Fruit fly (Drosophila melanogaster) whole organism, embryonic: ENCODE data around the gene Zasp66.
A peak's percentile ranks its signal among the peaks of the same experiment; 100 is the strongest.

ENCODE experiments used
- Abd-B ChIP-seq: fragments of 200-800 bp; sonication (Bioruptor generic); optimal IDR thresholded peaks from 2 replicates; lab custom pipeline; 2018; ENCODE audit warnings: missing biosample characterization, mild to moderate bottlenecking, missing genetic modification characterization, moderate library complexity
- Bteb2 ChIP-seq: fragments of 200-800 bp; sonication (Bioruptor generic); optimal IDR thresholded peaks from 2 replicates; lab custom pipeline; 2016; ENCODE audit warnings: missing biosample characterization, missing genetic modification characterization
- CG10543 ChIP-seq: fragments of 200-800 bp; sonication (Bioruptor generic); optimal IDR thresholded peaks from 3 replicates; lab custom pipeline; 2017; ENCODE audit warnings: missing biosample characterization, mild to moderate bottlenecking, missing genetic modification characterization, moderate library complexity
- CG11723 ChIP-seq: fragments of 200-800 bp; sonication (Bioruptor generic); optimal IDR thresholded peaks from 2 replicates; lab custom pipeline; 2017; ENCODE audit warnings: missing biosample characterization, mild to moderate bottlenecking, missing genetic modification characterization
- CG1233 ChIP-seq: fragments of 200-800 bp; sonication (Bioruptor generic); optimal IDR thresholded peaks from 4 replicates; lab custom pipeline; 2018; ENCODE audit warnings: missing biosample characterization, mild to moderate bottlenecking, missing genetic modification characterization
- CG15011 ChIP-seq: fragments of 200-800 bp; sonication (Bioruptor generic); optimal IDR thresholded peaks from 3 replicates; lab custom pipeline; 2018; ENCODE audit warnings: missing biosample characterization, mild to moderate bottlenecking, missing genetic modification characterization
- CG15269 ChIP-seq: fragments of 200-800 bp; sonication (Bioruptor generic); optimal IDR thresholded peaks from 2 replicates; lab custom pipeline; 2018; ENCODE audit warnings: missing biosample characterization, mild to moderate bottlenecking, missing genetic modification characterization, moderate library complexity
- CG1603 ChIP-seq: fragments of 200-800 bp; sonication (Bioruptor generic); optimal IDR thresholded peaks from 2 replicates; lab custom pipeline; 2019; ENCODE audit warnings: missing biosample characterization, mild to moderate bottlenecking, missing genetic modification characterization, moderate library complexity
- CG16779 ChIP-seq: fragments of 200-800 bp; sonication (Bioruptor generic); IDR thresholded peaks from 2 replicates; pipeline ENCODE4 v1.3.6; 2022; ENCODE audit warnings: missing biosample characterization, missing genetic modification characterization
- CG17359 ChIP-seq: fragments of 200-800 bp; sonication (Bioruptor generic); optimal IDR thresholded peaks from 3 replicates; lab custom pipeline; 2018; ENCODE audit warnings: missing biosample characterization, mild to moderate bottlenecking, missing genetic modification characterization, moderate library complexity
- CG17361 ChIP-seq: fragments of 200-800 bp; sonication (Bioruptor generic); IDR thresholded peaks from 3 replicates; pipeline ENCODE4 v1.3.6; 2022; ENCODE audit warnings: missing biosample characterization, missing genetic modification characterization
- CG18599 ChIP-seq: fragments of 200-800 bp; sonication (Bioruptor generic); optimal IDR thresholded peaks from 3 replicates; lab custom pipeline; 2017; ENCODE audit warnings: missing biosample characterization, missing genetic modification characterization, mild to moderate bottlenecking, moderate library complexity, missing genetic modification reagents
- CG30431 ChIP-seq: fragments of 200-800 bp; sonication (Bioruptor generic); optimal IDR thresholded peaks from 2 replicates; lab custom pipeline; 2017; ENCODE audit warnings: missing biosample characterization, missing genetic modification characterization
- CG34422 ChIP-seq: fragments of 200-800 bp; sonication (Bioruptor generic); IDR thresholded peaks from 3 replicates; pipeline ENCODE4 v1.3.6; 2022; ENCODE audit warnings: missing biosample characterization, missing genetic modification characterization
- CG4404 ChIP-seq: fragments of 200-800 bp; sonication (Bioruptor generic); IDR thresholded peaks from 2 replicates; pipeline ENCODE4 v1.3.6; 2022; ENCODE audit warnings: missing biosample characterization, missing genetic modification characterization
- CG8089 ChIP-seq: fragments of 200-800 bp; sonication (Bioruptor generic); optimal IDR thresholded peaks from 3 replicates; lab custom pipeline; 2016; ENCODE audit warnings: missing biosample characterization, missing genetic modification characterization
- CG8765 ChIP-seq: fragments of 200-800 bp; sonication (Bioruptor generic); IDR thresholded peaks from 2 replicates; pipeline ENCODE4 v1.3.6; 2022; ENCODE audit warnings: missing biosample characterization, missing genetic modification characterization
- CG9215 ChIP-seq: fragments of 200-800 bp; sonication (Bioruptor generic); IDR thresholded peaks from 2 replicates; pipeline ENCODE4 v1.3.6; 2022; ENCODE audit warnings: missing biosample characterization, missing genetic modification characterization
- CTCF ChIP-seq: fragments of 200-800 bp; sonication (Bioruptor generic); optimal IDR thresholded peaks from 2 replicates; lab custom pipeline; 2017; ENCODE audit warnings: missing biosample characterization, mild to moderate bottlenecking, missing genetic modification characterization, moderate library complexity
- D19B ChIP-seq: fragments of 200-800 bp; sonication (Bioruptor generic); optimal IDR thresholded peaks from 2 replicates; lab custom pipeline; 2017; ENCODE audit warnings: missing biosample characterization, mild to moderate bottlenecking, missing genetic modification characterization
- Fer3 ChIP-seq: fragments of 200-800 bp; sonication (Bioruptor generic); optimal IDR thresholded peaks from 2 replicates; lab custom pipeline; 2018; ENCODE audit warnings: missing biosample characterization, mild to moderate bottlenecking, missing genetic modification characterization, moderate library complexity
- HHEX ChIP-seq: fragments of 200-800 bp; sonication (Bioruptor generic); optimal IDR thresholded peaks from 3 replicates; lab custom pipeline; 2017; ENCODE audit warnings: missing biosample characterization, mild to moderate bottlenecking, missing genetic modification characterization, missing genetic modification reagents
- HLH54F ChIP-seq: fragments of 200-800 bp; sonication (Bioruptor generic); optimal IDR thresholded peaks from 3 replicates; lab custom pipeline; 2016; ENCODE audit warnings: missing biosample characterization, missing genetic modification characterization
- Hey ChIP-seq: fragments of 200-800 bp; sonication (Bioruptor generic); optimal IDR thresholded peaks from 3 replicates; lab custom pipeline; 2018; ENCODE audit warnings: missing biosample characterization, mild to moderate bottlenecking, missing genetic modification characterization
- Hr3 ChIP-seq: fragments of 200-800 bp; sonication (Bioruptor generic); optimal IDR thresholded peaks from 3 replicates; lab custom pipeline; 2016; ENCODE audit warnings: missing biosample characterization, missing genetic modification characterization
- Lhr ChIP-seq: fragments of 200-800 bp; sonication (Bioruptor generic); optimal IDR thresholded peaks from 3 replicates; lab custom pipeline; 2017; ENCODE audit warnings: mild to moderate bottlenecking, missing biosample characterization, missing genetic modification reagents, missing genetic modification characterization
- NC2β ChIP-seq: fragments of 200-800 bp; sonication (Bioruptor generic); optimal IDR thresholded peaks from 2 replicates; lab custom pipeline; 2016; ENCODE audit warnings: missing biosample characterization, missing genetic modification characterization
- Nf-YB ChIP-seq: fragments of 200-800 bp; sonication (Bioruptor generic); optimal IDR thresholded peaks from 3 replicates; lab custom pipeline; 2019; ENCODE audit warnings: missing biosample characterization, mild to moderate bottlenecking, missing genetic modification characterization, moderate library complexity
- Rfx ChIP-seq: fragments of 200-800 bp; sonication (Bioruptor generic); IDR thresholded peaks from 2 replicates; pipeline ENCODE4 v1.3.6; 2022; ENCODE audit warnings: missing biosample characterization, missing genetic modification characterization
- Usf ChIP-seq: fragments of 200-800 bp; sonication (Bioruptor generic); optimal IDR thresholded peaks from 2 replicates; lab custom pipeline; 2017; ENCODE audit warnings: missing genotype, missing biosample characterization, missing genetic modification characterization
- bowl ChIP-seq: fragments of 200-800 bp; sonication (Bioruptor generic); IDR thresholded peaks from 2 replicates; pipeline ENCODE4 v1.3.6; 2022; ENCODE audit warnings: missing biosample characterization, missing genetic modification characterization
- chinmo ChIP-seq: fragments of 200-800 bp; sonication (Bioruptor generic); IDR thresholded peaks from 4 replicates; pipeline ENCODE4 v1.3.6; 2022; ENCODE audit warnings: missing biosample characterization, missing genetic modification characterization; ENCODE audit not compliant: partially characterized antibody
- ci ChIP-seq: fragments of 200-800 bp; sonication (Bioruptor generic); IDR thresholded peaks from 3 replicates; pipeline ENCODE4 v1.3.6; 2022; ENCODE audit warnings: missing biosample characterization, missing genetic modification characterization
- danr ChIP-seq: fragments of 200-800 bp; sonication (Bioruptor generic); IDR thresholded peaks from 2 replicates; pipeline ENCODE4 v1.3.6; 2022; ENCODE audit warnings: missing biosample characterization, missing genetic modification characterization
- dm ChIP-seq: fragments of 200-800 bp; sonication (Bioruptor generic); optimal IDR thresholded peaks from 3 replicates; lab custom pipeline; 2016; ENCODE audit warnings: missing biosample characterization, missing genetic modification characterization
- dmrt99B ChIP-seq: fragments of 200-800 bp; sonication (Bioruptor generic); optimal IDR thresholded peaks from 2 replicates; lab custom pipeline; 2018; ENCODE audit warnings: missing biosample characterization, mild to moderate bottlenecking, missing genetic modification characterization, moderate library complexity
- emc ChIP-seq: fragments of 200-800 bp; sonication (Bioruptor generic); optimal IDR thresholded peaks from 2 replicates; lab custom pipeline; 2016; ENCODE audit warnings: missing biosample characterization, missing genetic modification characterization
- fd3F ChIP-seq: fragments of 200-800 bp; sonication (Bioruptor generic); optimal IDR thresholded peaks from 2 replicates; lab custom pipeline; 2018; ENCODE audit warnings: missing biosample characterization, mild to moderate bottlenecking, missing genetic modification characterization, moderate library complexity
- gsb ChIP-seq: fragments of 200-800 bp; sonication (Bioruptor generic); IDR thresholded peaks from 2 replicates; pipeline ENCODE4 v1.3.6; 2022; ENCODE audit warnings: missing biosample characterization, missing genetic modification characterization
- h ChIP-seq: fragments of >200 bp; optimal IDR thresholded peaks from 2 replicates; lab custom pipeline; 2017
- insv ChIP-seq, 2 experiments: fragments of 200-800 bp; sonication (Bioruptor generic); optimal IDR thresholded peaks; 3 replicates each; lab custom pipeline; 2016 to 2018; ENCODE audit warnings: missing biosample characterization in 2 of 2, missing genetic modification characterization in 2 of 2
- jing ChIP-seq: fragments of 200-800 bp; sonication (Bioruptor generic); optimal IDR thresholded peaks from 2 replicates; lab custom pipeline; 2018; ENCODE audit warnings: missing biosample characterization, mild to moderate bottlenecking, missing genetic modification characterization
- ken ChIP-seq: fragments of 200-800 bp; sonication (Bioruptor generic); IDR thresholded peaks from 3 replicates; pipeline ENCODE4 v1.3.6; 2022; ENCODE audit warnings: missing biosample characterization, missing genetic modification characterization
- luna ChIP-seq: fragments of 200-800 bp; sonication (Bioruptor generic); optimal IDR thresholded peaks from 2 replicates; lab custom pipeline; 2016; ENCODE audit warnings: missing biosample characterization, missing genetic modification characterization
- mirr ChIP-seq: fragments of 200-800 bp; sonication (Bioruptor generic); optimal IDR thresholded peaks from 3 replicates; lab custom pipeline; 2018; ENCODE audit warnings: missing biosample characterization, mild to moderate bottlenecking, missing genetic modification characterization
- pfk ChIP-seq: fragments of 200-800 bp; sonication (Bioruptor generic); optimal IDR thresholded peaks from 2 replicates; lab custom pipeline; 2018; ENCODE audit warnings: missing biosample characterization, mild to moderate bottlenecking, missing genetic modification characterization, moderate library complexity
- sim ChIP-seq: fragments of 200-800 bp; sonication (Bioruptor generic); IDR thresholded peaks from 2 replicates; pipeline ENCODE4 v1.3.6; 2022; ENCODE audit warnings: missing biosample characterization, missing genetic modification characterization
- tna ChIP-seq: fragments of 200-800 bp; sonication (Bioruptor generic); IDR thresholded peaks from 2 replicates; pipeline ENCODE4 v1.3.6; 2022; ENCODE audit warnings: missing biosample characterization, missing genetic modification characterization; ENCODE audit not compliant: partially characterized antibody
- twi ChIP-seq: fragments of 200-800 bp; optimal IDR thresholded peaks from 2 replicates; lab custom pipeline; 2019; ENCODE audit warnings: missing biosample characterization, mild to moderate bottlenecking, missing genetic modification characterization, moderate library complexity
- vfl ChIP-seq: fragments of 200-800 bp; sonication (Bioruptor generic); optimal IDR thresholded peaks from 2 replicates; lab custom pipeline; 2016; ENCODE audit warnings: missing biosample characterization, missing genetic modification characterization
- yki ChIP-seq: fragments of >200 bp; optimal IDR thresholded peaks from 3 replicates; lab custom pipeline; 2018

The Zasp66 gene

dm6 chr3L:8600752-8601433, 23.3 kb upstream of the Zasp66 start, which contains the start of the genes Nelf-E and RpL14 (continued):
- TF ChIP-seq Hr3 (GFP tag; lab: Kevin White, UChicago), result peak; percentile 85
- TF ChIP-seq CG1603 (tag; lab: Kevin White, UChicago), result peak; percentile 98
- TF ChIP-seq CG1233, result peak; percentile 97
- TF ChIP-seq fd3F (GFP tag; lab: Kevin White, UChicago), result peak; percentile 91
- peak; percentile 96 for TF ChIP-seq Bteb2 (GFP tag; lab: Kevin White, UChicago)
- peak; percentile 95 for TF ChIP-seq emc (GFP tag; lab: Kevin White, UChicago)
- TF ChIP-seq CG16779 (GFP tag; lab: Robert Waterston, UW), result peak; percentile 97
- peak; percentile 69 for TF ChIP-seq danr
- no peak for TF ChIP-seq h (lab: Kevin White, UChicago)
- TF ChIP-seq CG10543, result peak; percentile 97
- peak; percentile 97 for TF ChIP-seq CG18599
- TF ChIP-seq jing (GFP tag; lab: Kevin White, UChicago), result peak; percentile 82
- TF ChIP-seq CG11723 (GFP tag; lab: Kevin White, UChicago), result peak; percentile 93
- TF ChIP-seq dmrt99B, result peak; percentile 86
- TF ChIP-seq pfk (GFP tag; lab: Kevin White, UChicago), result peak; percentile 85
- peak; percentile 94 for TF ChIP-seq CG15011 (GFP tag; lab: Kevin White, UChicago)
- peak; percentile 96 for TF ChIP-seq CG8089
- peak; percentile 86 for TF ChIP-seq D19B (GFP tag; lab: Kevin White, UChicago)
- TF ChIP-seq CG30431 (GFP tag; lab: Kevin White, UChicago), result peak; percentile 81
- TF ChIP-seq mirr (GFP tag; lab: Kevin White, UChicago), result peak; percentile 99
- TF ChIP-seq Abd-B, result peak; percentile 66
- TF ChIP-seq vfl (GFP tag; lab: Kevin White, UChicago), result peak; percentile 91
- TF ChIP-seq CG8765, result peak; percentile 76
- peak; percentile 94 for TF ChIP-seq Hey (tag; lab: Kevin White, UChicago)
- TF ChIP-seq CG17359, result peak; percentile 96
- TF ChIP-seq CG9215 (GFP tag; lab: Robert Waterston, UW), result peak; percentile 77
- peak; percentile 86 for TF ChIP-seq sim (GFP tag; lab: Robert Waterston, UW)
- TF ChIP-seq luna (GFP tag; lab: Kevin White, UChicago), result peak; percentile 96
- TF ChIP-seq yki, result no peak
- TF ChIP-seq CG17361 (GFP tag; lab: Robert Waterston, UW), result peak; percentile 12; the same call in 1 of the 3 replicates
- TF ChIP-seq CTCF, result peak; percentile 70
- TF ChIP-seq gsb (GFP tag; lab: Robert Waterston, UW), result peak; percentile 82
- TF ChIP-seq ci (GFP tag; lab: Robert Waterston, UW), result peak; percentile 99
- TF ChIP-seq chinmo (GFP tag; lab: Robert Waterston, UW), result no peak
- peak; percentile 73 for TF ChIP-seq CG4404 (GFP tag; lab: Robert Waterston, UW)
- peak; percentile 93 for TF ChIP-seq CG34422 (GFP tag; lab: Robert Waterston, UW)
- peak; percentile 86 for TF ChIP-seq twi (tag; lab: Kevin White, UChicago)
- peak; percentile 96 for TF ChIP-seq Lhr
- peak; percentile 86 for TF ChIP-seq Usf (GFP tag; lab: Kevin White, UChicago)
- TF ChIP-seq CG15269 (tag; lab: Kevin White, UChicago), result peak; percentile 89
- peak; percentile 98 for TF ChIP-seq Rfx (GFP tag; lab: Robert Waterston, UW)
- peak; percentile 96 for TF ChIP-seq HLH54F (GFP tag; lab: Kevin White, UChicago)
- TF ChIP-seq HHEX, result peak; percentile 98
- peak; percentile 95 for TF ChIP-seq Fer3 (tag; lab: Kevin White, UChicago)
- TF ChIP-seq NC2β (GFP tag; lab: Kevin White, UChicago), result peak; percentile 100
- peak in 1 of 2 experiments; percentile 83 for TF ChIP-seq insv (GFP tag; optimal IDR thresholded peaks at IDR 0.05; lab: Kevin White, UChicago)
- peak; percentile 95 for TF ChIP-seq ken (GFP tag; lab: Robert Waterston, UW)
- peak; percentile 84 for TF ChIP-seq Nf-YB (GFP tag; lab: Kevin White, UChicago)
- no peak for TF ChIP-seq tna (GFP tag; lab: Robert Waterston, UW)
- peak; percentile 87 for TF ChIP-seq bowl (GFP tag; lab: Robert Waterston, UW)
- peak; percentile 100 for TF ChIP-seq dm (GFP tag; lab: Kevin White, UChicago)
